Fruit fly (Drosophila melanogaster) whole organism, adult: ENCODE results near the gene Epp.

Source experiments
- CG11617 ChIP-seq: fragments of 200-800 bp; sonication (Bioruptor generic); optimal IDR thresholded peaks from 2 replicates; lab custom pipeline; 2017; ENCODE audit warnings: mild to moderate bottlenecking, missing biosample characterization, missing genetic modification reagents, missing genetic modification characterization
- CG12768 ChIP-seq: fragments of 200-800 bp; sonication (Bioruptor generic); optimal IDR thresholded peaks from 2 replicates; lab custom pipeline; 2017; ENCODE audit warnings: missing biosample characterization, missing genetic modification characterization, mild to moderate bottlenecking, moderate library complexity, missing genetic modification reagents
- CG14711 ChIP-seq: fragments of 200-800 bp; sonication (Bioruptor generic); optimal IDR thresholded peaks from 2 replicates; lab custom pipeline; 2018; ENCODE audit warnings: missing biosample characterization, mild to moderate bottlenecking, missing genetic modification characterization, moderate library complexity
- CG1620 ChIP-seq: fragments of 200-800 bp; sonication (Bioruptor generic); optimal IDR thresholded peaks from 2 replicates; lab custom pipeline; 2016; ENCODE audit warnings: missing biosample characterization, missing genetic modification characterization
- CG33017 ChIP-seq: fragments of 200-800 bp; sonication (Bioruptor generic); optimal IDR thresholded peaks from 2 replicates; lab custom pipeline; 2018; ENCODE audit warnings: missing biosample characterization, mild to moderate bottlenecking, missing genetic modification characterization, moderate library complexity
- CG5204 ChIP-seq: fragments of 200-800 bp; sonication (Bioruptor generic); optimal IDR thresholded peaks from 2 replicates; lab custom pipeline; 2016; ENCODE audit warnings: missing biosample characterization, missing genetic modification characterization
- CG7045 ChIP-seq: fragments of 200-800 bp; sonication (Bioruptor generic); optimal IDR thresholded peaks from 2 replicates; lab custom pipeline; 2017; ENCODE audit warnings: missing biosample characterization, mild to moderate bottlenecking, missing genetic modification characterization
- CG7101 ChIP-seq: fragments of 200-800 bp; sonication (Bioruptor generic); optimal IDR thresholded peaks from 2 replicates; lab custom pipeline; 2018; ENCODE audit warnings: missing biosample characterization, mild to moderate bottlenecking, missing genetic modification characterization, moderate library complexity
- Clk ChIP-seq: fragments of 200-800 bp; sonication (Bioruptor generic); optimal IDR thresholded peaks from 2 replicates; lab custom pipeline; 2017; ENCODE audit warnings: missing biosample characterization, missing genetic modification characterization
- Crg-1 ChIP-seq: fragments of 200-800 bp; sonication (Bioruptor generic); optimal IDR thresholded peaks from 2 replicates; lab custom pipeline; 2016; ENCODE audit warnings: missing biosample characterization, missing genetic modification characterization
- Hr96 ChIP-seq: fragments of 200-800 bp; sonication (Bioruptor generic); optimal IDR thresholded peaks from 2 replicates; lab custom pipeline; 2016; ENCODE audit warnings: missing biosample characterization, missing genetic modification characterization
- Mnt ChIP-seq: fragments of 200-800 bp; sonication (Bioruptor generic); optimal IDR thresholded peaks from 2 replicates; lab custom pipeline; 2016; ENCODE audit warnings: missing biosample characterization, mild to moderate bottlenecking, missing genetic modification characterization
- bab1 ChIP-seq: fragments of 200-800 bp; sonication (Bioruptor generic); optimal IDR thresholded peaks from 3 replicates; lab custom pipeline; 2019; ENCODE audit warnings: missing biosample characterization, mild to moderate bottlenecking, missing genetic modification characterization, moderate library complexity
- cic ChIP-seq: fragments of 200-800 bp; sonication (Bioruptor generic); optimal IDR thresholded peaks from 2 replicates; lab custom pipeline; 2017; ENCODE audit warnings: missing biosample characterization, mild to moderate bottlenecking, missing genetic modification characterization, moderate library complexity
- cnc ChIP-seq, 2 experiments: fragments of >200 bp; optimal IDR thresholded peaks; 2 replicates each; lab custom pipeline; 2017
- kay ChIP-seq: fragments of 200-800 bp; sonication (Bioruptor generic); peaks from one replicate; lab custom pipeline; 2016; ENCODE audit warnings: missing biosample characterization, missing genetic modification characterization, borderline replicate concordance
- ovo ChIP-seq: fragments of 200-800 bp; sonication (Bioruptor generic); optimal IDR thresholded peaks from 2 replicates; lab custom pipeline; 2016; ENCODE audit warnings: missing biosample characterization, missing genetic modification characterization
- pad ChIP-seq: fragments of 200-800 bp; sonication (Bioruptor generic); optimal IDR thresholded peaks from 3 replicates; lab custom pipeline; 2017; ENCODE audit warnings: missing biosample characterization, missing genetic modification characterization, mild to moderate bottlenecking, moderate library complexity, missing genetic modification reagents
- tj ChIP-seq: fragments of 200-800 bp; sonication (Bioruptor generic); optimal IDR thresholded peaks from 3 replicates; lab custom pipeline; 2017; ENCODE audit warnings: missing biosample characterization, mild to moderate bottlenecking, missing genetic modification characterization, moderate library complexity
- toe ChIP-seq: fragments of 200-800 bp; sonication (Bioruptor generic); optimal IDR thresholded peaks from 2 replicates; lab custom pipeline; 2016; ENCODE audit warnings: missing biosample characterization, missing genetic modification characterization

Gene Epp

dm6 chr3R:24031019-24031824 lies 38.5 kb upstream of the Epp start:
- TF ChIP-seq kay (GFP tag; lab: Kevin White, UChicago) (no peak), CG7101 (peak; percentile 31), bab1 (GFP tag; lab: Kevin White, UChicago) (peak; percentile 20), CG5204 (GFP tag; lab: Kevin White, UChicago) (no peak), cic (peak; percentile 56), Crg-1 (GFP tag; lab: Kevin White, UChicago) (peak; percentile 7), Mnt (GFP tag; lab: Kevin White, UChicago) (peak; percentile 69), toe (GFP tag; lab: Kevin White, UChicago) (no peak), CG7045 (GFP tag; lab: Kevin White, UChicago) (peak; percentile 47), CG12768 (GFP tag; lab: Kevin White, UChicago) (peak; percentile 75), Clk (no peak), cnc (optimal IDR thresholded peaks at IDR 0.05; lab: Kevin White, UChicago) (no peak), CG11617 (no peak), CG33017 (tag; lab: Kevin White, UChicago) (peak; percentile 15), CG1620 (peak; percentile 3), pad (GFP tag; lab: Kevin White, UChicago) (peak; percentile 57), CG14711 (tag; lab: Kevin White, UChicago) (no peak), ovo (GFP tag; lab: Kevin White, UChicago) (no peak), Hr96 (GFP tag; lab: Kevin White, UChicago) (no peak), tj (GFP tag; lab: Kevin White, UChicago) (peak; percentile 79)

DNA sequence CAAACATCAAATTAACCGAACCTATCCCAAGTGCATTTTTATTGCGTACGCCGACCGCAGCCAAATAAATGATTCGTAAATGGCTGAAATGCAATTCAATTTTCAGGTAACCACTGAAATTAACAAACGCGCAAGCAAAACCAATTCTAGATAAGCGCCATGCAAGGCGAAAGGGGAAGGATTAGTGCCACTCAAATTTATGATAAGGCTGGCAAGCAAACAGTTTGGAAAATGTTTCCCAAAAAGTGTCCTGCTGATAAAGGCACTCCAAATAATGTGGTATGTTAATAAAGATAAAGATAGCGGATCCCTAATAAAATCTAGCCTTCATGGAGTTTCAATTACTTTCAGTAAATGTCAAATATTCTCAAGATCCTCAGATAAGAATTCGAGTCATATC lies 34.5 kb upstream of the Epp start:
- TF ChIP-seq bab1 (GFP tag; lab: Kevin White, UChicago) (no peak), ovo (GFP tag; lab: Kevin White, UChicago) (no peak)

DNA sequence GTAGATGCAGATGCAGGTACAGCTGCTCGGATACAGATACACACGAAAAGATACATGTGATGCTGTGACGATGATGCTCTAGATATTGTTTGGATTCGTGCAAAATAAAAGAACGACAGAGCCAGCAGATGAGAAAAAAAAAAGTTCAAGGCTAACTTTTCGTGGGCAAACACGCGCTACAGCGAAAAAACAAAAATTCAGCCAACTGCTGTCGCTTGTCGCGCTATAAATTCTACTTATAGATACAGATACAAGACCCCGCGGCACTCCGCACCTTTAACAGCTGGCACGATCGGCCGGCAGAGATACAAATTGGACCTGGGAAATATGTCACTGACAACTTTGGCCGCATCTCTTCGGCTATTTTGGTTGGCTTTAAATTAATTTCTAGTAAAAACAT lies 33.8 kb upstream of the Epp start:
- TF ChIP-seq CG11617 (peak; percentile 27), Mnt (GFP tag; lab: Kevin White, UChicago) (peak; percentile 40), CG5204 (GFP tag; lab: Kevin White, UChicago) (no peak), CG12768 (GFP tag; lab: Kevin White, UChicago) (peak; percentile 14)

DNA sequence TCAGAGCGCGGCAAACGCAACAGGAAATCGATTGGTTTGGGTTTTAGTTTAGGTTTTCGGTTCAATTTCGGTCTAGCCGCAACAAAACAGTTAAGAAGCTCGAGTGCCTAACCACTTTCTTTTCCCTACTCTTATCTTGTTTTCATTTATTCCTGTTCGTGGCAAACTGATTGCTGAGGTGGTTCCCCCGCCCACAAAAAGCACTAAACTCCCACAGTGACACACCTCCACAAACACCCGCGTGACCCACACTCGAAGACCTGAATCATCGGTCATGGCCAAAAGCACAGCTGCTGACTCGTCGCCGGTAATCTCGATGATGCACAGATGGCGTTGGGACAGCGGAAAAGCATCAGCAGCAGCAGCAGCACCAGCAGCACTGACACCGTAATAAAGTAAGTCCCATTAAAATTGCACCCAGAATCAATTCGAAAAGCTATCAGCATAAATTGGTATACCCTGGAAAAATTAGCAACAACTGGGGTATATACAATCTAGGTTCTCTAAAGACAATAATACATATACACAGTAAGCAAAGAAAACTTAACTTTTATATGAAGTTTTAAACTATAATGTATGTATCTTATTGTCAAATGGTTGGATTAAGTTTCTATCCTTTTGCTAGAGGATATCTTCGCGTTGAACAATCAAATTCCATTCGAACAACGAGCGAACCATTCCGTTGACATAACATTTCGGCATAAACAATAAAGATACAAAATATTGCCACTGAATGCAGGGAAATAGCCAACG lies 33.2 kb upstream of the Epp start:
- no peak for TF ChIP-seq CG7045 (GFP tag; lab: Kevin White, UChicago)
- no peak for TF ChIP-seq CG12768 (GFP tag; lab: Kevin White, UChicago)
- TF ChIP-seq ovo (GFP tag; lab: Kevin White, UChicago) = no peak
- no peak for TF ChIP-seq tj (GFP tag; lab: Kevin White, UChicago)
- no peak for TF ChIP-seq pad (GFP tag; lab: Kevin White, UChicago)
- TF ChIP-seq CG33017 (tag; lab: Kevin White, UChicago) = no peak
- no peak for TF ChIP-seq cic
- TF ChIP-seq kay (GFP tag; lab: Kevin White, UChicago) = no peak
- TF ChIP-seq Hr96 (GFP tag; lab: Kevin White, UChicago) = no peak
- TF ChIP-seq CG5204 (GFP tag; lab: Kevin White, UChicago) = no peak
- no peak for TF ChIP-seq CG7101
- no peak for TF ChIP-seq Mnt (GFP tag; lab: Kevin White, UChicago)
- no peak for TF ChIP-seq CG11617
- no peak for TF ChIP-seq toe (GFP tag; lab: Kevin White, UChicago)
- no peak for TF ChIP-seq cnc (optimal IDR thresholded peaks at IDR 0.05; lab: Kevin White, UChicago)
- TF ChIP-seq CG14711 (tag; lab: Kevin White, UChicago) = no peak
- TF ChIP-seq Crg-1 (GFP tag; lab: Kevin White, UChicago) = no peak
- TF ChIP-seq bab1 (GFP tag; lab: Kevin White, UChicago) = no peak
- no peak for TF ChIP-seq CG1620

DNA sequence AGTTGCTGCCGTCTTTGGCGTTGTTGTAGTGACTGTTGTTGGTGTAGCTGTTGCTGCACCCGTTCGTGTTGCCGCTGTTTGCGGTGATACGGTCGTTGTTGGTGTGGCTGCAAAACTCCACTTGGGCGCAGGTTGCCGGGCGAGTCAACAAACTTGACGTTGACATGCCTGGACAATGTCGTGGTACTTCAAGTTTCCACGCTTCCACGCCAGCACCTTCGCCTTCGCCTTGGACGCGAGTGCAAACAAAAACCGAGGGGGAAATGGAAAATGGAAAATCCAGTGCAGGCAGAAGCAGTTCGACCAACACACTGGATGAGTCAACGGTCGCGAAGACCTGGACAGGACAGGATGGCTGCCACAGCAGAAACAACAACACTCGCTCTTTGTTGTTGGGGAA lies 32.0 kb upstream of the Epp start:
- TF ChIP-seq Hr96 (GFP tag; lab: Kevin White, UChicago) (no peak), kay (GFP tag; lab: Kevin White, UChicago) (peak; percentile 29)

DNA sequence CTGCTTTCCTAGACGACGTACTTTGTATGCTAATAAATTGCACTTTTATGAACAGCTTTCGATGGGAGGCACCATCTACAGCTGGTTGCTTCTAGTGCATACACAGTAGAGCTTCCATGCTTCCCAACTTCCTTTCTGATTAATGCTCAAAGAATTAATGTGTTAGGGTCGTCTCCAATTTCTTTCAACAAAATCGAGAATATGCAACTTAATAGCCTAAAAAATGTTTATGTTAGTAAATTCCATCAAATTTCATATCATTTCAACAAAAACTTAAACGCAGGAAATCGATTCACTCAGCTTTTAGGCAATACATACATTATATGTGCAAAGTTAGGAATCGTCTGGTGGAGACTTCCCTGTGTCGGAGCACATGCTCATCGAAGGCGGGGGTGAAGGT lies 31.4 kb upstream of the Epp start:
- TF ChIP-seq cnc (optimal IDR thresholded peaks at IDR 0.05; lab: Kevin White, UChicago) (no peak), Clk (no peak), cic (no peak), CG33017 (tag; lab: Kevin White, UChicago) (no peak), toe (GFP tag; lab: Kevin White, UChicago) (no peak)

- no peak for TF ChIP-seq CG1620
- no peak for TF ChIP-seq kay (GFP tag; lab: Kevin White, UChicago)
- no peak for TF ChIP-seq Clk
- no peak for TF ChIP-seq Mnt (GFP tag; lab: Kevin White, UChicago)
- TF ChIP-seq CG12768 (GFP tag; lab: Kevin White, UChicago) = no peak
Measured at dm6 chr3R:24021895-24022294, 29.2 kb upstream of the Epp start.
